Worm (Caenorhabditis elegans) whole organism, young adult: ENCODE measurements around the gene T08D10.4.

ENCODE experiments used
- D2030.7 ChIP-seq: fragments of 200-800 bp; sonication (Bioruptor generic); IDR thresholded peaks from 2 replicates; pipeline ENCODE4 v1.3.6; 2022; ENCODE audit warnings: missing genetic modification reagents, missing genetic modification characterization, missing compliant biosample characterization
- F22D6.2 ChIP-seq: sonication (generic microtip); optimal IDR thresholded peaks from 2 replicates; lab custom pipeline; 2016; ENCODE audit warnings: mild to moderate bottlenecking, missing genetic modification characterization, missing compliant biosample characterization
- F33H1.4 ChIP-seq: fragments of 200-800 bp; sonication (Bioruptor generic); IDR thresholded peaks from 2 replicates; pipeline ENCODE4 v1.3.6; 2022; ENCODE audit warnings: missing genetic modification reagents, missing genetic modification characterization, missing compliant biosample characterization
- F55B11.4 ChIP-seq: sonication (generic microtip); optimal IDR thresholded peaks from 2 replicates; lab custom pipeline; 2016; ENCODE audit warnings: missing compliant biosample characterization, missing genetic modification characterization, borderline replicate concordance; ENCODE audit not compliant: insufficient read depth
- T26A5.8 ChIP-seq: sonication (generic microtip); optimal IDR thresholded peaks from 2 replicates; lab custom pipeline; 2016; ENCODE audit warnings: missing genetic modification characterization, missing compliant biosample characterization
- Y53G8AR.9 ChIP-seq: fragments of 200-800 bp; sonication (Bioruptor generic); conservative IDR thresholded peaks from 2 replicates; pipeline ENCODE4 v1.3.6; 2022; ENCODE audit warnings: missing genetic modification reagents, missing genetic modification characterization, missing compliant biosample characterization
- Y56A3A.18 ChIP-seq: fragments of 200-800 bp; sonication (Bioruptor generic); IDR thresholded peaks from 2 replicates; pipeline ENCODE4 v1.3.6; 2022; ENCODE audit warnings: missing genetic modification reagents, missing genetic modification characterization, missing compliant biosample characterization
- Y79H2A.3 ChIP-seq: fragments of 200-800 bp; sonication (Bioruptor generic); conservative IDR thresholded peaks from 2 replicates; pipeline ENCODE4 v1.3.6; 2022; ENCODE audit warnings: missing genetic modification reagents, missing genetic modification characterization, missing compliant biosample characterization
- ZK185.1 ChIP-seq: sonication (generic microtip); optimal IDR thresholded peaks from 2 replicates; lab custom pipeline; 2016; ENCODE audit warnings: mild to moderate bottlenecking, missing genetic modification characterization, missing compliant biosample characterization; ENCODE audit not compliant: poor library complexity, severe bottlenecking
- athp-1 ChIP-seq: sonication (generic microtip); optimal IDR thresholded peaks from 2 replicates; lab custom pipeline; 2017; ENCODE audit warnings: mild to moderate bottlenecking, missing genetic modification characterization, missing compliant biosample characterization
- attf-3 ChIP-seq: fragments of 200-800 bp; sonication (Bioruptor generic); conservative IDR thresholded peaks from 2 replicates; pipeline ENCODE4 v1.3.6; 2022; ENCODE audit warnings: missing genetic modification reagents, missing genetic modification characterization, missing compliant biosample characterization
- attf-6 ChIP-seq: fragments of 200-800 bp; sonication (Bioruptor generic); IDR thresholded peaks from 2 replicates; pipeline ENCODE4 v1.3.6; 2022; ENCODE audit warnings: missing genetic modification reagents, missing genetic modification characterization, missing compliant biosample characterization
- cebp-2 ChIP-seq: fragments of 200-800 bp; sonication (Bioruptor generic); IDR thresholded peaks from 2 replicates; pipeline ENCODE4 v1.3.6; 2022; ENCODE audit warnings: missing genetic modification characterization, missing compliant biosample characterization
- ceh-100 ChIP-seq: fragments of 200-800 bp; sonication (Bioruptor generic); IDR thresholded peaks from 2 replicates; pipeline ENCODE4 v1.3.6; 2022; ENCODE audit warnings: missing genetic modification reagents, missing genetic modification characterization, missing compliant biosample characterization
- ceh-58 ChIP-seq: fragments of 200-800 bp; sonication (Bioruptor generic); IDR thresholded peaks from 2 replicates; pipeline ENCODE4 v1.3.6; 2022; ENCODE audit warnings: missing genetic modification characterization, missing compliant biosample characterization
- ceh-79 ChIP-seq: sonication (generic microtip); optimal IDR thresholded peaks from 2 replicates; lab custom pipeline; 2017; ENCODE audit warnings: mild to moderate bottlenecking, missing genetic modification characterization, missing compliant biosample characterization
- dox-1 ChIP-seq: fragments of 200-800 bp; sonication (Bioruptor generic); IDR thresholded peaks from 2 replicates; pipeline ENCODE4 v1.3.6; 2022; ENCODE audit warnings: missing genetic modification reagents, missing genetic modification characterization, missing compliant biosample characterization
- efl-1 ChIP-seq: fragments of 150-350 bp; optimal IDR thresholded peaks from 2 replicates; lab custom pipeline; 2014; ENCODE audit warnings: missing biosample characterization, missing genetic modification reagents, missing genetic modification characterization
- egl-18 ChIP-seq: fragments of 200-800 bp; sonication (Bioruptor generic); IDR thresholded peaks from 2 replicates; pipeline ENCODE4 v1.3.6; 2022; ENCODE audit warnings: missing genetic modification reagents, missing genetic modification characterization, missing compliant biosample characterization
- egrh-3 ChIP-seq: fragments of 200-800 bp; sonication (Bioruptor generic); IDR thresholded peaks from 2 replicates; pipeline ENCODE4 v1.3.6; 2022; ENCODE audit warnings: missing genetic modification reagents, missing genetic modification characterization, missing compliant biosample characterization
- gei-17 ChIP-seq: fragments of 200-800 bp; sonication (Bioruptor generic); optimal IDR thresholded peaks from 2 replicates; lab custom pipeline; 2018; ENCODE audit warnings: mild to moderate bottlenecking, missing genetic modification characterization, missing compliant biosample characterization
- hlh-12 ChIP-seq: sonication (generic microtip); optimal IDR thresholded peaks from 2 replicates; lab custom pipeline; 2016; ENCODE audit warnings: missing genetic modification characterization, missing compliant biosample characterization
- hmg-20 ChIP-seq: fragments of 200-800 bp; sonication (Bioruptor generic); IDR thresholded peaks from 2 replicates; pipeline ENCODE4 v1.3.6; 2022; ENCODE audit warnings: missing genetic modification reagents, missing genetic modification characterization, missing compliant biosample characterization
- let-607 ChIP-seq, 2 experiments: fragments of 200-800 bp in 1 of 2; sonication (Bioruptor generic) in 1 of 2; sonication (generic microtip) in 1 of 2; optimal IDR thresholded peaks; 2 replicates each; lab custom pipeline; 2016 to 2018; ENCODE audit warnings: mild to moderate bottlenecking in 2 of 2, missing compliant biosample characterization in 2 of 2, missing genetic modification characterization in 2 of 2, moderate library complexity in 2 of 2, missing genotype in 1 of 2
- lin-35 ChIP-seq, 3 experiments: fragments of 150-350 bp in 2 of 3; sonication (generic microtip) in 1 of 3; optimal IDR thresholded peaks; 2 replicates each; lab custom pipeline; 2014 to 2018; ENCODE audit warnings: missing biosample characterization in 3 of 3, missing genetic modification characterization in 3 of 3, missing genetic modification reagents in 3 of 3
- lin-54 ChIP-seq: fragments of 200-800 bp; sonication (Bioruptor generic); optimal IDR thresholded peaks from 2 replicates; lab custom pipeline; 2018; ENCODE audit warnings: mild to moderate bottlenecking, missing genetic modification characterization, missing compliant biosample characterization
- lsy-27 ChIP-seq: sonication (generic microtip); optimal IDR thresholded peaks from 2 replicates; lab custom pipeline; 2017; ENCODE audit warnings: missing genetic modification characterization, mild to moderate bottlenecking, missing compliant biosample characterization, antibody characterized with exemption, missing genotype, borderline replicate concordance; ENCODE audit not compliant: insufficient read depth
- madf-3 ChIP-seq: fragments of 200-800 bp; sonication (Bioruptor generic); IDR thresholded peaks from 2 replicates; pipeline ENCODE4 v1.3.6; 2022; ENCODE audit warnings: missing genetic modification reagents, missing genetic modification characterization, missing compliant biosample characterization
- madf-8 ChIP-seq: fragments of 200-800 bp; sonication (Bioruptor generic); conservative IDR thresholded peaks from 2 replicates; pipeline ENCODE4 v1.3.6; 2022; ENCODE audit warnings: missing genetic modification reagents, missing genetic modification characterization, missing compliant biosample characterization
- nfya-2 ChIP-seq: fragments of 200-800 bp; sonication (Bioruptor generic); IDR thresholded peaks from 2 replicates; pipeline ENCODE4 v1.3.6; 2022; ENCODE audit warnings: missing genetic modification reagents, missing genetic modification characterization, missing compliant biosample characterization
- nhr-80 ChIP-seq: sonication (generic microtip); optimal IDR thresholded peaks from 2 replicates; lab custom pipeline; 2016; ENCODE audit warnings: missing genetic modification characterization, missing compliant biosample characterization
- nhr-90 ChIP-seq: sonication (generic microtip); optimal IDR thresholded peaks from 2 replicates; lab custom pipeline; 2016; ENCODE audit warnings: missing genotype, mild to moderate bottlenecking, missing genetic modification characterization, missing compliant biosample characterization
- repo-1 ChIP-seq: sonication (generic microtip); optimal IDR thresholded peaks from 2 replicates; lab custom pipeline; 2017; ENCODE audit warnings: mild to moderate bottlenecking, missing genetic modification characterization, missing compliant biosample characterization
- rpc-1 ChIP-seq, 2 experiments: fragments of 150-350 bp in 1 of 2; sonication (generic microtip) in 1 of 2; optimal IDR thresholded peaks; 2 replicates each; lab custom pipeline; 2014 to 2018; ENCODE audit warnings: missing biosample characterization in 1 of 2, missing genetic modification characterization in 1 of 2, missing genetic modification reagents in 1 of 2, missing genotype in 1 of 2
- sdz-38 ChIP-seq: sonication (generic microtip); optimal IDR thresholded peaks from 2 replicates; lab custom pipeline; 2016; ENCODE audit warnings: missing genotype, missing genetic modification characterization, missing compliant biosample characterization
- snpc-1.1 ChIP-seq: sonication (generic microtip); optimal IDR thresholded peaks from 2 replicates; lab custom pipeline; 2017; ENCODE audit warnings: missing genetic modification characterization, mild to moderate bottlenecking, missing compliant biosample characterization, antibody characterized with exemption, moderate library complexity, missing genotype, missing genetic modification reagents; ENCODE audit not compliant: insufficient read depth
- snpc-3.4 ChIP-seq: sonication (generic microtip); optimal IDR thresholded peaks from 2 replicates; lab custom pipeline; 2017; ENCODE audit warnings: missing genetic modification characterization, mild to moderate bottlenecking, missing compliant biosample characterization, antibody characterized with exemption, moderate library complexity, missing genotype, missing genetic modification reagents
- ztf-22 ChIP-seq: fragments of 200-800 bp; sonication (Bioruptor generic); optimal IDR thresholded peaks from 2 replicates; lab custom pipeline; 2018; ENCODE audit warnings: mild to moderate bottlenecking, missing genetic modification characterization, moderate library complexity, missing compliant biosample characterization
- ztf-25 ChIP-seq: fragments of 200-800 bp; sonication (Bioruptor generic); IDR thresholded peaks from 2 replicates; pipeline ENCODE4 v1.3.6; 2022; ENCODE audit warnings: missing genetic modification reagents, missing genetic modification characterization, missing compliant biosample characterization
- ztf-28 ChIP-seq: fragments of 200-800 bp; sonication (Bioruptor generic); IDR thresholded peaks from 2 replicates; pipeline ENCODE4 v1.3.6; 2022; ENCODE audit warnings: missing genetic modification reagents, missing genetic modification characterization, missing compliant biosample characterization

The T08D10.4 gene

DNA sequence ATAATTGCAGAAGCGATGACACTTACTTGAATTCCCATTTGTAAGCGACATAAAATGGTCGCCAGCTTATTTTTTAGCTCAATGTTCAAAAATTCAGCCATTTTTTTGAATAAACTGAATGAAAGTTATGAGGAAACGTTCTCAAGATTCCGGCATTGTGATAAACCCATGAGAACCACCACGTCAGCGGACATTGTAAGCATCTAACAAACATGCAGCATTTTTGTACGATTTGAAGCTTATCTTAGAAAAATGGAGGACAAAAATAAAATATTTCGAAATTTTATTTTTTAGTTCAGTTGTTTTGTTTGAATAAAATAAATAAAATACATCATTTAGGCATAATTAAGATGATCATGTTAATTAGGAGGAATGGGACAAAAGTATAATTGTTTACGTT, at the start of gene T08D10.4:
T08D10.4 (minus strand) TSS at position 101 of the 400 bp plus-strand sequence.
- TF ChIP-seq cebp-2 (GFP tag; lab: Robert Waterston, UW) = no peak
- no peak for TF ChIP-seq F22D6.2
- TF ChIP-seq Y79H2A.3 = no peak
- TF ChIP-seq ztf-28 = no peak
- TF ChIP-seq ceh-58 = no peak
- TF ChIP-seq hlh-12 (tag; lab: Kevin White, UChicago) = no peak

ce11 chrX:12001600-12001999, 48.5 kb upstream of the T08D10.4 start:
- peak; percentile 83 for TF ChIP-seq nhr-80 (tag; lab: Kevin White, UChicago)
- TF ChIP-seq let-607 (tag; optimal IDR thresholded peaks at IDR 0.05; lab: Kevin White, UChicago) = peak; percentile 40 to 52
- TF ChIP-seq lin-54 = no peak
- peak; percentile 48; the same call in 1 of the 2 replicates for TF ChIP-seq dox-1

DNA sequence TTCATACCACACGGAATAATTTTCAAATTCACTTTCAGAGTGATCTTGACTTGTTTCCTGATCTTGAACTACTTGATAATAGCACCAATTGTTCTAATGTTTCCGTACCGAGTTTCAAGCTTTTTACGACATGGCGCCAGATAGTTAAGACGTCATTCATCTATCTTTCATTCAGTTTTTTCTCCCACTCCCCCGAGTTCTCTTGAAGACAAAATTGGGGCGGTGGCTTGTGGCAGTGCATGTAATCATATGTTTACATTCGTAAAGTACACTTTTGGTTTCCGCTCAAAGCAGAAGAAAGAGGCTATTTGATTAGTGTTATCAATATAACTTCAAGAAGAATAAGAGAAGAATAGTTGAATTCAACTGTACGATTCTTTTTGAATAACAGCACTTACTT, 46.4 kb upstream of the T08D10.4 start:
- TF ChIP-seq lsy-27 (tag; lab: Kevin White, UChicago) (no peak), lin-54 (no peak), ceh-100 (GFP tag; lab: Robert Waterston, UW) (no peak), nhr-80 (tag; lab: Kevin White, UChicago) (peak; percentile 68), sdz-38 (tag; lab: Kevin White, UChicago) (no peak), ztf-22 (no peak), athp-1 (no peak)
- TF ChIP-seq, all 124 proteins: peak for 1

DNA sequence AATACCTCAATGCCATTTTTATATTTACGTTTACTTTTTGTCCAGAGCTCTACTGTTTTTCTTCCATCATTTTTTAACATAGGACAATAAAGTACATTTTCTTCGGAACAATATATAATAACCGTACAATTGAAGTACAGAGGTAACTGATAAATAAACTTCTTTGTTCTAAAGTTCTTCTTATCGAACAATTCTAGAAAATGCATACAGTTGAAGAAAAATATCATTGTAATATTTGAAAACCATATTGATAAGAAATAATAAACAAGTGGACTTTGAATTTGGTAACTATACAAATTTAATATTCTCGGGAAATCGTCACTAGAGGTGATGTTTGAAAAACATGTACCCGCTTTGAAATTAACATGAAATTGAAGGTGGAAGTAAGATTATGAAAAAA, 43.5 kb upstream of the T08D10.4 start:
- 0 out of 2 replicates have a peak, but pooled peaks have one; percentile 3 for TF ChIP-seq Y53G8AR.9 (GFP tag; lab: Robert Waterston, UW)
- TF ChIP-seq attf-6 (GFP tag; lab: Robert Waterston, UW) = no peak
- no peak for TF ChIP-seq ceh-79 (tag; lab: Kevin White, UChicago)

ce11 chrX:11994484-11994883, 41.4 kb upstream of the T08D10.4 start, which contains the start of gene C49F5.7:
Gene C49F5.7 (plus strand): TSS chrX:11994784.
- no peak for TF ChIP-seq attf-3 (GFP tag; lab: Robert Waterston, UW)
- no peak for TF ChIP-seq F55B11.4
- TF ChIP-seq egl-18 = no peak
- no peak for TF ChIP-seq Y79H2A.3
- TF ChIP-seq madf-8 (GFP tag; lab: Robert Waterston, UW) = no peak
- no peak for TF ChIP-seq rpc-1 (optimal IDR thresholded peaks at IDR 0.05; lab: Kevin White, UChicago)
- no peak for TF ChIP-seq rpc-1 (tag; optimal IDR thresholded peaks at IDR 0.05; lab: Kevin White, UChicago)
- TF ChIP-seq lin-35 (GFP tag; optimal IDR thresholded peaks at IDR 0.05; lab: Kevin White, UChicago) = no peak
- no peak for TF ChIP-seq madf-3 (GFP tag; lab: Robert Waterston, UW)
- no peak for TF ChIP-seq hlh-12 (tag; lab: Kevin White, UChicago)
- no peak for TF ChIP-seq ztf-25 (GFP tag; lab: Robert Waterston, UW)
- TF ChIP-seq nfya-2 (GFP tag; lab: Robert Waterston, UW) = no peak
- TF ChIP-seq nhr-90 (tag; lab: Kevin White, UChicago) = no peak
- TF ChIP-seq efl-1 (GFP tag; lab: Kevin White, UChicago) = no peak
- no peak for TF ChIP-seq dox-1
- TF ChIP-seq egrh-3 = no peak
- no peak for TF ChIP-seq ceh-79 (tag; lab: Kevin White, UChicago)

DNA sequence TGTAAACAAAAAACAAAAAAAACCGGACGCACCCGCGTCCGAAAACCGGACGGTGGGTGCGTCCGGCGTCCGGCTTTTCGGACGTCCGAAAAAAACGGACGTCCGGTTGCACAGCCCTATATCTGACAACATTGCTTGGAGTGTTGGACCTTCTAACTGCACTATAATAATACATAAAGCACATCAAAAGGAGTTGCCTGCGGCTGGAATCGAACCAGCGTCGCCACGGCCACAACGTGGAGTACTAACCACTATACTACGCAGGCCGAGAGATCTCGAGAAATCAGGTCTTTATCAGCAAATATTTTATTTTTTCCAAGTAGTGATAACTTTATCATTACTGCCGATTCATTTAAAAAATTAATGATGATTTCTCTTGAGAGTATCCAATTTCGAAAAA, 40.2 kb upstream of the T08D10.4 start:
- TF ChIP-seq T26A5.8 (tag; lab: Kevin White, UChicago) = no peak
- TF ChIP-seq hmg-20 (GFP tag; lab: Robert Waterston, UW) = no peak
- peak; percentile 66 for TF ChIP-seq nhr-90 (tag; lab: Kevin White, UChicago)
- no peak for TF ChIP-seq repo-1 (tag; lab: Kevin White, UChicago)
- TF ChIP-seq ZK185.1 (tag; lab: Kevin White, UChicago) = peak; percentile 61
- TF ChIP-seq F55B11.4 = no peak
- TF ChIP-seq snpc-1.1 (tag; lab: Kevin White, UChicago) = peak; percentile 16
- TF ChIP-seq gei-17 = no peak
- no peak for TF ChIP-seq snpc-3.4 (tag; lab: Kevin White, UChicago)
- no peak for TF ChIP-seq F33H1.4 (GFP tag; lab: Robert Waterston, UW)
- TF ChIP-seq D2030.7 (GFP tag; lab: Robert Waterston, UW) = peak; percentile 76
- TF ChIP-seq lsy-27 (tag; lab: Kevin White, UChicago) = no peak
- 0 out of 2 replicates have a peak, but pooled peaks have one; percentile 17 for TF ChIP-seq Y56A3A.18 (GFP tag; lab: Robert Waterston, UW)
